Worm (Caenorhabditis elegans) whole organism, L3 larva: ENCODE results near the gene Y110A2AL.2.

Source experiments
- ceh-28 ChIP-seq: fragments of 150-350 bp; optimal IDR thresholded peaks from 2 replicates; lab custom pipeline; 2014; ENCODE audit warnings: missing biosample characterization, missing genetic modification reagents, missing genetic modification characterization
- egl-27 ChIP-seq: sonication (generic microtip); optimal IDR thresholded peaks from 4 replicates; lab custom pipeline; 2017; ENCODE audit warnings: missing biosample characterization, missing genetic modification reagents, missing genetic modification characterization
- mdl-1 ChIP-seq: fragments of 150-350 bp; optimal IDR thresholded peaks from 2 replicates; lab custom pipeline; 2014; ENCODE audit warnings: missing biosample characterization, missing genetic modification characterization
- nfya-1 ChIP-seq: sonication (generic microtip); optimal IDR thresholded peaks from 2 replicates; lab custom pipeline; 2017; ENCODE audit warnings: missing genetic modification characterization, mild to moderate bottlenecking, missing compliant biosample characterization, antibody characterized with exemption, moderate library complexity; ENCODE audit not compliant: insufficient read depth
- nhr-23 ChIP-seq: fragments of 150-350 bp; optimal IDR thresholded peaks from 2 replicates; lab custom pipeline; 2014; ENCODE audit warnings: missing biosample characterization, missing genetic modification reagents, missing genetic modification characterization
- unc-62 ChIP-seq: fragments of 150-350 bp; sonication (generic microtip); optimal IDR thresholded peaks from 4 replicates; lab custom pipeline; 2014; ENCODE audit warnings: missing biosample characterization, missing genetic modification reagents, missing genetic modification characterization

- no peak for TF ChIP-seq egl-27
- no peak for TF ChIP-seq nfya-1
- no peak for TF ChIP-seq mdl-1 (tag; lab: Kevin White, UChicago)
- TF ChIP-seq ceh-28 (tag; lab: Kevin White, UChicago): no peak
- no peak for TF ChIP-seq unc-62
- TF ChIP-seq nhr-23 (tag; lab: Kevin White, UChicago): no peak
These were observed 10.2 kb upstream of the Y110A2AL.2 start for ce11 chrII:2857559-2857958.
